Worm (Caenorhabditis elegans) whole organism, L2 larva: ENCODE measurements around the gene Y48E1B.3.

Experiments
- ZK546.5 ChIP-seq: sonication (generic microtip); optimal IDR thresholded peaks from 2 replicates; lab custom pipeline; 2017; ENCODE audit warnings: missing biosample characterization, missing genetic modification characterization
- alr-1 ChIP-seq: fragments of 150-350 bp; optimal IDR thresholded peaks from 2 replicates; lab custom pipeline; 2014; ENCODE audit warnings: missing biosample characterization, missing genetic modification characterization
- aly-2 ChIP-seq: fragments of 150-350 bp; optimal IDR thresholded peaks from 2 replicates; lab custom pipeline; 2014; ENCODE audit warnings: missing biosample characterization, missing genetic modification characterization
- ama-1 ChIP-seq: fragments of 150-350 bp; optimal IDR thresholded peaks from 2 replicates; lab custom pipeline; 2018; ENCODE audit warnings: inconsistent platforms
- elt-1 ChIP-seq: fragments of 150-350 bp; optimal IDR thresholded peaks from 2 replicates; lab custom pipeline; 2014; ENCODE audit warnings: missing biosample characterization, missing genetic modification characterization
- elt-3 ChIP-seq: sonication (generic microtip); optimal IDR thresholded peaks from 2 replicates; lab custom pipeline; 2017; ENCODE audit warnings: missing biosample characterization, missing genetic modification characterization
- nhr-12 ChIP-seq: fragments of 150-350 bp; optimal IDR thresholded peaks from 2 replicates; lab custom pipeline; 2014; ENCODE audit warnings: missing biosample characterization, missing genetic modification characterization
- nhr-23 ChIP-seq: fragments of 150-350 bp; optimal IDR thresholded peaks from 2 replicates; lab custom pipeline; 2014; ENCODE audit warnings: missing biosample characterization, missing genetic modification reagents, missing genetic modification characterization
- unc-39 ChIP-seq: fragments of 150-350 bp; optimal IDR thresholded peaks from 2 replicates; lab custom pipeline; 2014; ENCODE audit warnings: missing biosample characterization, missing genetic modification characterization
- unc-55 ChIP-seq: fragments of 150-350 bp; sonication (generic microtip); optimal IDR thresholded peaks from 3 replicates; lab custom pipeline; 2014; ENCODE audit warnings: missing biosample characterization, missing genetic modification reagents, missing genetic modification characterization
- ztf-11 ChIP-seq: sonication (generic microtip); optimal IDR thresholded peaks from 2 replicates; lab custom pipeline; 2017; ENCODE audit warnings: missing biosample characterization, missing genetic modification characterization

ce11 chrII:13593659-13594221 lies 26.0 kb upstream of the Y48E1B.3 start, which contains the start of gene clec-146:
- TF ChIP-seq nhr-23 (tag; lab: Kevin White, UChicago) = no peak
- no peak for TF ChIP-seq aly-2 (tag; lab: Kevin White, UChicago)
- TF ChIP-seq elt-1 (tag; lab: Kevin White, UChicago) = no peak
- TF ChIP-seq elt-3 = no peak
- no peak for TF ChIP-seq alr-1 (tag; lab: Kevin White, UChicago)
- no peak for TF ChIP-seq unc-39 (tag; lab: Kevin White, UChicago)
- TF ChIP-seq unc-55 (GFP tag; lab: Kevin White, UChicago) = no peak
- no peak for TF ChIP-seq ama-1 (lab: Kevin White, UChicago)
- no peak for TF ChIP-seq nhr-12 (tag; lab: Kevin White, UChicago)
- no peak for TF ChIP-seq ztf-11 (tag; lab: Kevin White, UChicago)
- no peak for TF ChIP-seq ZK546.5 (tag; lab: Kevin White, UChicago)
